Fruit fly (Drosophila melanogaster) whole organism, embryonic: ENCODE data around the gene CG33669.

ENCODE experiments used
- ATbp ChIP-seq: fragments of 200-800 bp; sonication (Bioruptor generic); optimal IDR thresholded peaks from 2 replicates; lab custom pipeline; 2017; ENCODE audit warnings: missing biosample characterization, mild to moderate bottlenecking, missing genetic modification characterization, missing genetic modification reagents
- Asciz ChIP-seq: fragments of 200-800 bp; sonication (Bioruptor generic); optimal IDR thresholded peaks from 2 replicates; lab custom pipeline; 2017; ENCODE audit warnings: missing biosample characterization, mild to moderate bottlenecking, missing genetic modification characterization, missing genetic modification reagents
- Atf-2 ChIP-seq: fragments of 200-800 bp; sonication (Bioruptor generic); optimal IDR thresholded peaks from 2 replicates; lab custom pipeline; 2016; ENCODE audit warnings: missing biosample characterization, missing genetic modification characterization
- Atf3 ChIP-seq: fragments of 200-800 bp; sonication (Bioruptor generic); optimal IDR thresholded peaks from 3 replicates; lab custom pipeline; 2016; ENCODE audit warnings: missing biosample characterization, missing genetic modification characterization
- Blimp-1 ChIP-seq: fragments of 200-800 bp; sonication (Bioruptor generic); optimal IDR thresholded peaks from 3 replicates; lab custom pipeline; 2018; ENCODE audit warnings: missing biosample characterization, missing genetic modification characterization, mild to moderate bottlenecking, moderate library complexity, missing genetic modification reagents
- CG1024 ChIP-seq: fragments of 200-800 bp; sonication (Bioruptor generic); IDR thresholded peaks from 2 replicates; pipeline ENCODE4 v1.3.6; 2022; ENCODE audit warnings: missing biosample characterization, missing genetic modification characterization
- CG10267 ChIP-seq: fragments of 200-800 bp; sonication (Bioruptor generic); optimal IDR thresholded peaks from 2 replicates; lab custom pipeline; 2018; ENCODE audit warnings: missing biosample characterization, mild to moderate bottlenecking, missing genetic modification characterization, moderate library complexity
- CG10543 ChIP-seq: fragments of 200-800 bp; sonication (Bioruptor generic); optimal IDR thresholded peaks from 3 replicates; lab custom pipeline; 2017; ENCODE audit warnings: missing biosample characterization, mild to moderate bottlenecking, missing genetic modification characterization, moderate library complexity
- CG12104 ChIP-seq: fragments of 200-800 bp; sonication (Bioruptor generic); optimal IDR thresholded peaks from 3 replicates; lab custom pipeline; 2016; ENCODE audit warnings: missing biosample characterization, missing genetic modification characterization
- CG13894 ChIP-seq: fragments of 200-800 bp; sonication (Bioruptor generic); optimal IDR thresholded peaks from 3 replicates; lab custom pipeline; 2018; ENCODE audit warnings: missing biosample characterization, mild to moderate bottlenecking, missing genetic modification characterization, moderate library complexity
- CG14667 ChIP-seq: fragments of 200-800 bp; sonication (Bioruptor generic); IDR thresholded peaks from 2 replicates; pipeline ENCODE4 v1.3.6; 2022; ENCODE audit warnings: missing biosample characterization, missing genetic modification characterization
- CG18262 ChIP-seq: fragments of 200-800 bp; optimal IDR thresholded peaks from 3 replicates; lab custom pipeline; 2019; ENCODE audit warnings: missing biosample characterization, mild to moderate bottlenecking, missing genetic modification characterization, moderate library complexity
- CG2116 ChIP-seq: fragments of 200-800 bp; sonication (Bioruptor generic); optimal IDR thresholded peaks from 3 replicates; lab custom pipeline; 2018; ENCODE audit warnings: missing biosample characterization, mild to moderate bottlenecking, missing genetic modification characterization
- CG31365 ChIP-seq: fragments of 200-800 bp; sonication (Bioruptor generic); optimal IDR thresholded peaks from 2 replicates; lab custom pipeline; 2018; ENCODE audit warnings: missing biosample characterization, mild to moderate bottlenecking, missing genetic modification characterization
- CG32772 ChIP-seq: fragments of 200-800 bp; sonication (Bioruptor generic); IDR thresholded peaks from 2 replicates; pipeline ENCODE4 v1.3.6; 2022; ENCODE audit warnings: missing biosample characterization, missing genetic modification characterization
- CG3407 ChIP-seq: fragments of 200-800 bp; sonication (Bioruptor generic); optimal IDR thresholded peaks from 2 replicates; lab custom pipeline; 2018; ENCODE audit warnings: missing biosample characterization, mild to moderate bottlenecking, missing genetic modification characterization
- CG34224 ChIP-seq: fragments of 200-800 bp; sonication (Bioruptor generic); IDR thresholded peaks from 3 replicates; pipeline ENCODE4 v1.3.6; 2022; ENCODE audit warnings: missing biosample characterization, missing genetic modification characterization; ENCODE audit not compliant: partially characterized antibody
- CG4730 ChIP-seq: fragments of 200-800 bp; sonication (Bioruptor generic); IDR thresholded peaks from 2 replicates; pipeline ENCODE4 v1.3.6; 2022; ENCODE audit warnings: missing biosample characterization, missing genetic modification characterization
- CG7357 ChIP-seq: fragments of 200-800 bp; sonication (Bioruptor generic); IDR thresholded peaks from 3 replicates; pipeline ENCODE4 v1.3.6; 2022; ENCODE audit warnings: missing biosample characterization, missing genetic modification characterization
- CG8765 ChIP-seq: fragments of 200-800 bp; sonication (Bioruptor generic); IDR thresholded peaks from 2 replicates; pipeline ENCODE4 v1.3.6; 2022; ENCODE audit warnings: missing biosample characterization, missing genetic modification characterization
- CG9437 ChIP-seq: fragments of 200-800 bp; sonication (Bioruptor generic); optimal IDR thresholded peaks from 2 replicates; lab custom pipeline; 2018; ENCODE audit warnings: missing biosample characterization, mild to moderate bottlenecking, missing genetic modification characterization
- Camta ChIP-seq: fragments of 200-800 bp; sonication (Bioruptor generic); optimal IDR thresholded peaks from 2 replicates; lab custom pipeline; 2016; ENCODE audit warnings: missing biosample characterization, missing genetic modification characterization
- D19B ChIP-seq: fragments of 200-800 bp; sonication (Bioruptor generic); optimal IDR thresholded peaks from 2 replicates; lab custom pipeline; 2017; ENCODE audit warnings: missing biosample characterization, mild to moderate bottlenecking, missing genetic modification characterization
- Dll ChIP-seq: fragments of 200-800 bp; sonication (Bioruptor generic); IDR thresholded peaks from 4 replicates; pipeline ENCODE4 v1.3.6; 2022; ENCODE audit warnings: missing biosample characterization, missing genetic modification characterization; ENCODE audit not compliant: partially characterized antibody
- H15 ChIP-seq: fragments of 200-800 bp; sonication (Bioruptor generic); IDR thresholded peaks from 3 replicates; pipeline ENCODE4 v1.3.6; 2022; ENCODE audit warnings: missing biosample characterization, missing genetic modification characterization
- H2.0 ChIP-seq: fragments of 200-800 bp; sonication (Bioruptor generic); IDR thresholded peaks from 2 replicates; pipeline ENCODE4 v1.3.6; 2022; ENCODE audit warnings: missing biosample characterization, missing genetic modification characterization
- HLHmδ ChIP-seq: fragments of 200-800 bp; sonication (Bioruptor generic); optimal IDR thresholded peaks from 2 replicates; lab custom pipeline; 2018; ENCODE audit warnings: missing biosample characterization, mild to moderate bottlenecking, missing genetic modification characterization, moderate library complexity
- HmgZ ChIP-seq: fragments of 200-800 bp; sonication (Bioruptor generic); optimal IDR thresholded peaks from 2 replicates; lab custom pipeline; 2018; ENCODE audit warnings: missing biosample characterization, mild to moderate bottlenecking, missing genetic modification characterization
- MBD-R2 ChIP-seq: fragments of 200-800 bp; sonication (Bioruptor generic); IDR thresholded peaks from 2 replicates; pipeline ENCODE4 v1.3.6; 2022; ENCODE audit warnings: missing biosample characterization, missing genetic modification characterization
- NK7.1 ChIP-seq: fragments of 200-800 bp; sonication (Bioruptor generic); optimal IDR thresholded peaks from 3 replicates; lab custom pipeline; 2016; ENCODE audit warnings: missing biosample characterization, missing genetic modification characterization
- Scr ChIP-seq: fragments of 200-800 bp; sonication (Bioruptor generic); IDR thresholded peaks from 2 replicates; pipeline ENCODE4 v1.3.6; 2022; ENCODE audit warnings: missing biosample characterization, missing genetic modification characterization; ENCODE audit not compliant: partially characterized antibody
- ab ChIP-seq: fragments of 200-800 bp; sonication (Bioruptor generic); optimal IDR thresholded peaks from 2 replicates; lab custom pipeline; 2016; ENCODE audit warnings: missing biosample characterization, missing genetic modification characterization
- abd-A ChIP-seq: fragments of 200-800 bp; sonication (Bioruptor generic); optimal IDR thresholded peaks from 3 replicates; lab custom pipeline; 2019; ENCODE audit warnings: missing biosample characterization, mild to moderate bottlenecking, missing genetic modification characterization, moderate library complexity
- bcd ChIP-seq: fragments of 200-800 bp; sonication (Bioruptor generic); optimal IDR thresholded peaks from 2 replicates; lab custom pipeline; 2017; ENCODE audit warnings: missing biosample characterization, mild to moderate bottlenecking, missing genetic modification characterization
- cg ChIP-seq: fragments of 200-800 bp; sonication (Bioruptor generic); optimal IDR thresholded peaks from 3 replicates; lab custom pipeline; 2019; ENCODE audit warnings: missing biosample characterization, mild to moderate bottlenecking, missing genetic modification characterization, moderate library complexity
- danr ChIP-seq: fragments of 200-800 bp; sonication (Bioruptor generic); IDR thresholded peaks from 2 replicates; pipeline ENCODE4 v1.3.6; 2022; ENCODE audit warnings: missing biosample characterization, missing genetic modification characterization
- dati ChIP-seq: fragments of 200-800 bp; sonication (Bioruptor generic); IDR thresholded peaks from 2 replicates; pipeline ENCODE4 v1.3.6; 2022; ENCODE audit warnings: missing biosample characterization, missing genetic modification characterization
- dm ChIP-seq: fragments of 200-800 bp; sonication (Bioruptor generic); optimal IDR thresholded peaks from 3 replicates; lab custom pipeline; 2016; ENCODE audit warnings: missing biosample characterization, missing genetic modification characterization
- dysf ChIP-seq: fragments of 200-800 bp; sonication (Bioruptor generic); IDR thresholded peaks from 3 replicates; pipeline ENCODE4 v1.3.6; 2022; ENCODE audit warnings: missing biosample characterization, missing genetic modification characterization
- jumu ChIP-seq: fragments of 200-800 bp; sonication (Bioruptor generic); optimal IDR thresholded peaks from 3 replicates; lab custom pipeline; 2016; ENCODE audit warnings: missing biosample characterization, missing genetic modification characterization
- lola ChIP-seq, 3 experiments: fragments of >200 bp in 2 of 3; fragments of 200-800 bp in 1 of 3; sonication (Bioruptor generic) in 1 of 3; optimal IDR thresholded peaks; 2 replicates each; lab custom pipeline; 2017 to 2019; ENCODE audit warnings: missing biosample characterization in 3 of 3, missing genetic modification characterization in 3 of 3, mild to moderate bottlenecking in 1 of 3, moderate library complexity in 1 of 3
- nerfin-2 ChIP-seq: fragments of 200-800 bp; sonication (Bioruptor generic); IDR thresholded peaks from 2 replicates; pipeline ENCODE4 v1.3.6; 2022; ENCODE audit warnings: missing biosample characterization, missing genetic modification characterization; ENCODE audit not compliant: partially characterized antibody
- nmo ChIP-seq: fragments of 200-800 bp; sonication (Bioruptor generic); optimal IDR thresholded peaks from 2 replicates; lab custom pipeline; 2018; ENCODE audit warnings: missing biosample characterization, mild to moderate bottlenecking, missing genetic modification characterization, moderate library complexity
- oc ChIP-seq: fragments of 200-800 bp; sonication (Bioruptor generic); optimal IDR thresholded peaks from 2 replicates; lab custom pipeline; 2018; ENCODE audit warnings: missing biosample characterization, mild to moderate bottlenecking, missing genetic modification characterization, moderate library complexity
- otp ChIP-seq: fragments of 200-800 bp; sonication (Bioruptor generic); IDR thresholded peaks from 3 replicates; pipeline ENCODE4, ENCODE4 v1.3.6; 2022; ENCODE audit warnings: missing biosample characterization, missing genetic modification characterization
- rib ChIP-seq: fragments of 200-800 bp; sonication (Bioruptor generic); IDR thresholded peaks from 2 replicates; pipeline ENCODE4 v1.3.6; 2022; ENCODE audit warnings: missing biosample characterization, missing genetic modification characterization
- run ChIP-seq: fragments of 200-800 bp; sonication (Bioruptor generic); optimal IDR thresholded peaks from 3 replicates; lab custom pipeline; 2018; ENCODE audit warnings: missing biosample characterization, mild to moderate bottlenecking, missing genetic modification characterization
- schlank ChIP-seq: fragments of 200-800 bp; sonication (Bioruptor generic); optimal IDR thresholded peaks from 2 replicates; lab custom pipeline; 2018; ENCODE audit warnings: missing biosample characterization, mild to moderate bottlenecking, missing genetic modification characterization
- shn ChIP-seq: fragments of 200-800 bp; sonication (Bioruptor generic); optimal IDR thresholded peaks from 3 replicates; lab custom pipeline; 2016; ENCODE audit warnings: missing biosample characterization, missing genetic modification characterization
- trem ChIP-seq: fragments of 200-800 bp; optimal IDR thresholded peaks from 3 replicates; lab custom pipeline; 2019; ENCODE audit warnings: missing biosample characterization, mild to moderate bottlenecking, missing genetic modification characterization, moderate library complexity
- tx ChIP-seq: fragments of 200-800 bp; sonication (Bioruptor generic); optimal IDR thresholded peaks from 2 replicates; lab custom pipeline; 2016; ENCODE audit warnings: missing biosample characterization, missing genetic modification characterization

Gene CG33669

DNA sequence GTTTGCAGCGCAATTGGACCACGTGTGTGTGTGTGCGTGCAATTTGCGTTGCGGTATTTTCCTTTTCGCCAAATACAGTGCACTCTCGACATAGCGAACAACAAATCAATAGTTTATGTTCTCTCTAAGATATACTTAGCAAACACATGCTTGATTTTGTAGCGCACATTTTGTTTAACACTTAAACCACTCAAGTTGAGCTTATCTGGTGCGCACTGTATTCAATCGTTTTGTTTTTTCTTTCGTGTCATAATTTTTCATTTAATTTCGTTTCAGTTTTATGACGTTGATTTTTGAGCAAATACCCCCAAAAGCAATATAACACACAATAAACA, 33.6 kb downstream of the CG33669 start (continued):
- TF ChIP-seq CG18262 (tag; lab: Kevin White, UChicago) = peak; percentile 58
- peak; percentile 80 for TF ChIP-seq nmo
- peak; percentile 74 for TF ChIP-seq dati
- TF ChIP-seq bcd (GFP tag; lab: Kevin White, UChicago) = peak; percentile 85
- peak; percentile 90 for TF ChIP-seq dysf (GFP tag; lab: Robert Waterston, UW)
- TF ChIP-seq tx = peak; percentile 75
- TF ChIP-seq abd-A = no peak
- peak; percentile 50 for TF ChIP-seq run (tag; lab: Kevin White, UChicago)
- peak; percentile 76 for TF ChIP-seq otp (GFP tag; lab: Robert Waterston, UW)
- peak; percentile 6 for TF ChIP-seq trem
- TF ChIP-seq CG14667 (GFP tag; lab: Robert Waterston, UW) = peak; percentile 88
- no peak for TF ChIP-seq HLHmδ
- peak; percentile 69 for TF ChIP-seq shn (GFP tag; lab: Kevin White, UChicago)
- TF ChIP-seq H2.0 (GFP tag; lab: Robert Waterston, UW) = peak; percentile 88
- TF ChIP-seq CG9437 = peak; percentile 41
- TF ChIP-seq Scr = no peak
- peak; percentile 77 for TF ChIP-seq danr (GFP tag; lab: Robert Waterston, UW)
- TF ChIP-seq dm (GFP tag; lab: Kevin White, UChicago) = peak; percentile 75
- peak; percentile 57 for TF ChIP-seq Atf3 (GFP tag; lab: Kevin White, UChicago)
- TF ChIP-seq NK7.1 (GFP tag; lab: Kevin White, UChicago) = peak; percentile 83
- peak; percentile 93 for TF ChIP-seq HmgZ (tag; lab: Kevin White, UChicago)
- peak; percentile 40 for TF ChIP-seq cg
- peak; percentile 81 for TF ChIP-seq H15 (GFP tag; lab: Robert Waterston, UW)
- peak; percentile 51 for TF ChIP-seq CG10267 (tag; lab: Kevin White, UChicago)
- TF ChIP-seq CG34224 (GFP tag; lab: Robert Waterston, UW) = no peak
- peak; percentile 87 for TF ChIP-seq CG13894
- peak; percentile 76 for TF ChIP-seq oc (tag; lab: Kevin White, UChicago)
- peak; percentile 75 for TF ChIP-seq jumu (GFP tag; lab: Kevin White, UChicago)
- TF ChIP-seq MBD-R2 (GFP tag; lab: Robert Waterston, UW) = peak; percentile 76; the same call in 1 of the 2 replicates
- TF ChIP-seq CG2116 (GFP tag; lab: Kevin White, UChicago) = peak; percentile 8
- TF ChIP-seq CG10543 = peak; percentile 91
- peak; percentile 64 for TF ChIP-seq Blimp-1 (GFP tag; lab: Kevin White, UChicago)
- TF ChIP-seq Dll (GFP tag; lab: Robert Waterston, UW) = no peak
- TF ChIP-seq Camta (GFP tag; lab: Kevin White, UChicago) = peak; percentile 82
- peak; percentile 85 for TF ChIP-seq CG32772 (GFP tag; lab: Robert Waterston, UW)
- TF ChIP-seq D19B (GFP tag; lab: Kevin White, UChicago) = peak; percentile 67
- peak; percentile 62; the same call in 1 of the 2 replicates for TF ChIP-seq CG8765 (GFP tag; lab: Robert Waterston, UW)
- peak; percentile 21 for TF ChIP-seq CG3407 (GFP tag; lab: Kevin White, UChicago)
- TF ChIP-seq CG7357 (GFP tag; lab: Robert Waterston, UW) = peak; percentile 79
- TF ChIP-seq ATbp (GFP tag; lab: Kevin White, UChicago) = peak; percentile 71
- peak; percentile 84 for TF ChIP-seq CG4730
- TF ChIP-seq CG12104 (GFP tag; lab: Kevin White, UChicago) = peak; percentile 64
- peak; percentile 66 for TF ChIP-seq Atf-2 (GFP tag; lab: Kevin White, UChicago)
- TF ChIP-seq Asciz (GFP tag; lab: Kevin White, UChicago) = peak; percentile 55
- peak; percentile 94 for TF ChIP-seq rib (GFP tag; lab: Robert Waterston, UW)
- peak; percentile 59 for TF ChIP-seq CG31365 (tag; lab: Kevin White, UChicago)
- peak in 1 of 3 experiments; percentile 20 for TF ChIP-seq lola (GFP tag; optimal IDR thresholded peaks at IDR 0.05; lab: Kevin White, UChicago)
- TF ChIP-seq CG1024 = peak; percentile 78
- peak; percentile 65 for TF ChIP-seq ab (GFP tag; lab: Kevin White, UChicago)
- no peak for TF ChIP-seq nerfin-2
- peak; percentile 89 for TF ChIP-seq schlank (tag; lab: Kevin White, UChicago)
